Fruit fly (Drosophila melanogaster) whole organism, embryonic: ENCODE data around the gene Moe.
A peak's percentile ranks its signal among the peaks of the same experiment; 100 is the strongest.

Experiments used
- Aef1 ChIP-seq: fragments of 200-800 bp; sonication (Bioruptor generic); IDR thresholded peaks from 3 replicates; pipeline ENCODE4 v1.3.6; 2022; ENCODE audit warnings: missing biosample characterization, missing genetic modification characterization
- B-H1 ChIP-seq: fragments of 200-800 bp; sonication (Bioruptor generic); IDR thresholded peaks from 3 replicates; pipeline ENCODE4 v1.3.6; 2022; ENCODE audit warnings: missing biosample characterization, missing genetic modification characterization
- C15 ChIP-seq: fragments of 200-800 bp; sonication (Bioruptor generic); IDR thresholded peaks from 3 replicates; pipeline ENCODE4 v1.3.6; 2022; ENCODE audit warnings: missing biosample characterization, missing genetic modification characterization
- CG10267 ChIP-seq: fragments of 200-800 bp; sonication (Bioruptor generic); optimal IDR thresholded peaks from 2 replicates; lab custom pipeline; 2018; ENCODE audit warnings: missing biosample characterization, mild to moderate bottlenecking, missing genetic modification characterization, moderate library complexity
- CG10321 ChIP-seq: fragments of 200-800 bp; sonication (Bioruptor generic); IDR thresholded peaks from 2 replicates; pipeline ENCODE4 v1.3.6; 2022; ENCODE audit warnings: missing biosample characterization, missing genetic modification characterization
- CG10565 ChIP-seq: fragments of 200-800 bp; sonication (Bioruptor generic); optimal IDR thresholded peaks from 3 replicates; lab custom pipeline; 2016; ENCODE audit warnings: missing biosample characterization, mild to moderate bottlenecking, missing genetic modification characterization
- CG11085 ChIP-seq: fragments of 200-800 bp; sonication (Bioruptor generic); IDR thresholded peaks from 2 replicates; pipeline ENCODE4 v1.3.6; 2022; ENCODE audit warnings: missing biosample characterization, missing genetic modification characterization
- CG12391 ChIP-seq: fragments of 200-800 bp; sonication (Bioruptor generic); optimal IDR thresholded peaks from 3 replicates; lab custom pipeline; 2018; ENCODE audit warnings: missing biosample characterization, mild to moderate bottlenecking, missing genetic modification characterization, moderate library complexity
- CG12659 ChIP-seq: fragments of 200-800 bp; sonication (Bioruptor generic); optimal IDR thresholded peaks from 3 replicates; lab custom pipeline; 2017; ENCODE audit warnings: mild to moderate bottlenecking, missing biosample characterization, missing genetic modification reagents, missing genetic modification characterization
- CG12744 ChIP-seq: fragments of 200-800 bp; sonication (Bioruptor generic); optimal IDR thresholded peaks from 2 replicates; lab custom pipeline; 2016; ENCODE audit warnings: missing biosample characterization, missing genetic modification characterization
- CG14014 ChIP-seq: fragments of 200-800 bp; sonication (Bioruptor generic); IDR thresholded peaks from 2 replicates; pipeline ENCODE4 v1.3.6; 2022; ENCODE audit warnings: missing biosample characterization, missing genetic modification characterization
- CG16813 ChIP-seq: fragments of 200-800 bp; sonication (Bioruptor generic); IDR thresholded peaks from 3 replicates; pipeline ENCODE4 v1.3.6; 2022; ENCODE audit warnings: missing biosample characterization, missing genetic modification characterization; ENCODE audit not compliant: partially characterized antibody
- CG17328 ChIP-seq: fragments of 200-800 bp; sonication (Bioruptor generic); IDR thresholded peaks from 2 replicates; pipeline ENCODE4 v1.3.6; 2022; ENCODE audit warnings: missing biosample characterization, missing genetic modification characterization
- CG1832 ChIP-seq: fragments of 200-800 bp; sonication (Bioruptor generic); optimal IDR thresholded peaks from 2 replicates; lab custom pipeline; 2017; ENCODE audit warnings: missing biosample characterization, mild to moderate bottlenecking, missing genetic modification characterization, inconsistent platforms
- CG30403 ChIP-seq: fragments of 200-800 bp; sonication (Bioruptor generic); optimal IDR thresholded peaks from 3 replicates; lab custom pipeline; 2016; ENCODE audit warnings: missing biosample characterization, missing genetic modification characterization
- CG3407 ChIP-seq: fragments of 200-800 bp; sonication (Bioruptor generic); optimal IDR thresholded peaks from 2 replicates; lab custom pipeline; 2018; ENCODE audit warnings: missing biosample characterization, mild to moderate bottlenecking, missing genetic modification characterization
- CG34422 ChIP-seq: fragments of 200-800 bp; sonication (Bioruptor generic); IDR thresholded peaks from 3 replicates; pipeline ENCODE4 v1.3.6; 2022; ENCODE audit warnings: missing biosample characterization, missing genetic modification characterization
- CG4404 ChIP-seq: fragments of 200-800 bp; sonication (Bioruptor generic); IDR thresholded peaks from 2 replicates; pipeline ENCODE4 v1.3.6; 2022; ENCODE audit warnings: missing biosample characterization, missing genetic modification characterization
- CG5180 ChIP-seq: fragments of 200-800 bp; sonication (Bioruptor generic); optimal IDR thresholded peaks from 3 replicates; lab custom pipeline; 2017; ENCODE audit warnings: missing biosample characterization, missing genetic modification characterization, mild to moderate bottlenecking, moderate library complexity, missing genetic modification reagents
- CG6272 ChIP-seq: fragments of 200-800 bp; sonication (Bioruptor generic); IDR thresholded peaks from 2 replicates; pipeline ENCODE4 v1.3.6; 2022; ENCODE audit warnings: missing biosample characterization, missing genetic modification characterization
- CG8388 ChIP-seq: fragments of 200-800 bp; sonication (Bioruptor generic); optimal IDR thresholded peaks from 2 replicates; lab custom pipeline; 2019; ENCODE audit warnings: missing biosample characterization, mild to moderate bottlenecking, missing genetic modification characterization, moderate library complexity
- CG9932 ChIP-seq: fragments of 200-800 bp; sonication (Bioruptor generic); IDR thresholded peaks from 2 replicates; pipeline ENCODE4 v1.3.6; 2022; ENCODE audit warnings: missing biosample characterization, missing genetic modification characterization
- Drgx ChIP-seq: fragments of 200-800 bp; sonication (Bioruptor generic); IDR thresholded peaks from 2 replicates; pipeline ENCODE4 v1.3.6; 2022; ENCODE audit warnings: missing biosample characterization, missing genetic modification characterization
- Hand ChIP-seq: fragments of 200-800 bp; sonication (Bioruptor generic); optimal IDR thresholded peaks from 2 replicates; lab custom pipeline; 2017; ENCODE audit warnings: mild to moderate bottlenecking, missing biosample characterization, missing genetic modification reagents, missing genetic modification characterization
- Hr51 ChIP-seq, 2 experiments: fragments of 200-800 bp; sonication (Bioruptor generic); optimal IDR thresholded peaks; 2 replicates in 1 of 2; 3 replicates in 1 of 2; lab custom pipeline; 2016 to 2018; ENCODE audit warnings: missing biosample characterization in 2 of 2, missing genetic modification characterization in 2 of 2, mild to moderate bottlenecking in 1 of 2, moderate library complexity in 1 of 2
- Kr ChIP-seq: fragments of 200-800 bp; sonication (Bioruptor generic); optimal IDR thresholded peaks from 2 replicates; lab custom pipeline; 2017; ENCODE audit warnings: missing biosample characterization, mild to moderate bottlenecking, missing genetic modification characterization
- Oli ChIP-seq: fragments of 200-800 bp; sonication (Bioruptor generic); optimal IDR thresholded peaks from 2 replicates; lab custom pipeline; 2018; ENCODE audit warnings: missing biosample characterization, mild to moderate bottlenecking, missing genetic modification characterization, moderate library complexity
- Rfx ChIP-seq: fragments of 200-800 bp; sonication (Bioruptor generic); IDR thresholded peaks from 2 replicates; pipeline ENCODE4 v1.3.6; 2022; ENCODE audit warnings: missing biosample characterization, missing genetic modification characterization
- Ssrp ChIP-seq: fragments of 200-800 bp; sonication (Bioruptor generic); optimal IDR thresholded peaks from 2 replicates; lab custom pipeline; 2018; ENCODE audit warnings: missing biosample characterization, mild to moderate bottlenecking, missing genetic modification characterization, moderate library complexity
- Xrp1 ChIP-seq: fragments of 200-800 bp; sonication (Bioruptor generic); IDR thresholded peaks from 2 replicates; pipeline ENCODE4 v1.3.6; 2022; ENCODE audit warnings: missing biosample characterization, missing genetic modification characterization
- al ChIP-seq: fragments of 200-800 bp; sonication (Bioruptor generic); IDR thresholded peaks from 2 replicates; pipeline ENCODE4 v1.3.6; 2022; ENCODE audit warnings: missing biosample characterization, missing genetic modification characterization
- chn ChIP-seq: fragments of 200-800 bp; sonication (Bioruptor generic); optimal IDR thresholded peaks from 2 replicates; lab custom pipeline; 2016; ENCODE audit warnings: missing biosample characterization, missing genetic modification characterization
- ci ChIP-seq: fragments of 200-800 bp; sonication (Bioruptor generic); IDR thresholded peaks from 3 replicates; pipeline ENCODE4 v1.3.6; 2022; ENCODE audit warnings: missing biosample characterization, missing genetic modification characterization
- dan ChIP-seq: fragments of 200-800 bp; sonication (Bioruptor generic); IDR thresholded peaks from 2 replicates; pipeline ENCODE4 v1.3.6; 2022; ENCODE audit warnings: missing biosample characterization, missing genetic modification characterization
- dmrt11E ChIP-seq: fragments of 200-800 bp; sonication (Bioruptor generic); optimal IDR thresholded peaks from 3 replicates; lab custom pipeline; 2018; ENCODE audit warnings: missing biosample characterization, mild to moderate bottlenecking, missing genetic modification characterization, moderate library complexity
- esg ChIP-seq: fragments of 200-800 bp; sonication (Bioruptor generic); conservative IDR thresholded peaks from 2 replicates; pipeline ENCODE4 v1.3.6; 2022; ENCODE audit warnings: missing biosample characterization, missing genetic modification characterization
- fu2 ChIP-seq: fragments of 200-800 bp; sonication (Bioruptor generic); optimal IDR thresholded peaks from 2 replicates; lab custom pipeline; 2016; ENCODE audit warnings: missing biosample characterization, missing genetic modification characterization
- grau ChIP-seq: fragments of 200-800 bp; optimal IDR thresholded peaks from 3 replicates; lab custom pipeline; 2019; ENCODE audit warnings: missing biosample characterization, mild to moderate bottlenecking, missing genetic modification characterization, moderate library complexity
- hbn ChIP-seq: fragments of 200-800 bp; sonication (Bioruptor generic); IDR thresholded peaks from 2 replicates; pipeline ENCODE4 v1.3.6; 2022; ENCODE audit warnings: missing biosample characterization, missing genetic modification characterization; ENCODE audit not compliant: partially characterized antibody
- lab ChIP-seq: fragments of 200-800 bp; sonication (Bioruptor generic); optimal IDR thresholded peaks from 3 replicates; lab custom pipeline; 2017; ENCODE audit warnings: missing biosample characterization, missing genetic modification characterization, mild to moderate bottlenecking, moderate library complexity, missing genetic modification reagents
- lbe ChIP-seq: fragments of 200-800 bp; sonication (Bioruptor generic); optimal IDR thresholded peaks from 2 replicates; lab custom pipeline; 2016; ENCODE audit warnings: missing biosample characterization, mild to moderate bottlenecking, missing genetic modification characterization
- otp ChIP-seq: fragments of 200-800 bp; sonication (Bioruptor generic); IDR thresholded peaks from 3 replicates; pipeline ENCODE4, ENCODE4 v1.3.6; 2022; ENCODE audit warnings: missing biosample characterization, missing genetic modification characterization
- pan ChIP-seq, 4 experiments: fragments of >200 bp in 3 of 4; fragments of 200-800 bp in 1 of 4; sonication (Bioruptor generic) in 1 of 4; optimal IDR thresholded peaks in 3 of 4; IDR thresholded peaks in 1 of 4; 2 replicates each; pipeline versions ENCODE4 v1.3.6 to Lab custom; 2017 to 2022; ENCODE audit warnings: missing biosample characterization in 2 of 4, missing genetic modification characterization in 2 of 4, mixed read lengths in 1 of 4
- pzg ChIP-seq: fragments of 200-800 bp; sonication (Bioruptor generic); optimal IDR thresholded peaks from 3 replicates; lab custom pipeline; 2018; ENCODE audit warnings: missing biosample characterization, mild to moderate bottlenecking, missing genetic modification characterization, moderate library complexity
- row ChIP-seq: fragments of 200-800 bp; sonication (Bioruptor generic); IDR thresholded peaks from 3 replicates; pipeline ENCODE4 v1.3.6; 2022; ENCODE audit warnings: missing biosample characterization, missing genetic modification characterization
- slbo ChIP-seq: fragments of 200-800 bp; sonication (Bioruptor generic); IDR thresholded peaks from 2 replicates; pipeline ENCODE4 v1.3.6; 2022; ENCODE audit warnings: missing biosample characterization, missing genetic modification characterization
- sug ChIP-seq: fragments of 200-800 bp; optimal IDR thresholded peaks from 2 replicates; lab custom pipeline; 2019; ENCODE audit warnings: missing biosample characterization, mild to moderate bottlenecking, missing genetic modification characterization, moderate library complexity
- zen2 ChIP-seq: fragments of 200-800 bp; sonication (Bioruptor generic); IDR thresholded peaks from 3 replicates; pipeline ENCODE4 v1.3.6; 2022; ENCODE audit warnings: missing biosample characterization, missing genetic modification characterization; ENCODE audit not compliant: partially characterized antibody

Moe gene

DNA sequence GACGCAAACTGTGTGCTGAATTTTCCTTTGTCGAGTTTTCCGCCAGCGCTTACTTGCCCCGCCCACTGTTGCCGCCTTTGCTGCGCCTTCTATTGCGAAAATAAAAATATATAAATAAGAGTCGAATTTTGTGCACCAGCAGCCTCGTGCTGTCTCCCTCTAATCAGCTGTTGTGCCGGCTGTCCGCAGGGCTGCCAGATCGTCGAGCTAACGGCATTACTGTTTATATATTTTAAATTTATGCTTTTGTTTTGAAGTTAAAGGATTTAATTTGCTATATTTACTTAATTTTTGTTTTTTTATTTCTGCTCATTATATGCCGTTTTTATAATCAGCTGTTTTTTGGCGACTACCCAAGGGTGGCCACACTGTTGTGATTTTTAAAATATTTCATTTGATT, 2.0 kb upstream of the Moe start, which contains the start of gene Uros1:
Gene Uros1 (minus strand): TSS at position 171 of the 400 bp plus-strand sequence.
- TF ChIP-seq CG34422 (GFP tag; lab: Robert Waterston, UW): peak; percentile 66; the same call in 1 of the 3 replicates
- peak; percentile 38; the same call in 1 of the 2 replicates for TF ChIP-seq hbn (GFP tag; lab: Robert Waterston, UW)
- TF ChIP-seq CG14014 (GFP tag; lab: Robert Waterston, UW): peak; percentile 55; the same call in 1 of the 2 replicates
- 0 out of 2 replicates have a peak, but pooled peaks have one; percentile 17 for TF ChIP-seq CG17328 (GFP tag; lab: Robert Waterston, UW)
- no peak for TF ChIP-seq Kr (GFP tag; lab: Kevin White, UChicago)
- 0 out of 3 replicates have a peak, but pooled peaks have one; percentile 41 for TF ChIP-seq otp
- TF ChIP-seq CG12744 (GFP tag; lab: Kevin White, UChicago): no peak
- no peak for TF ChIP-seq dmrt11E (tag; lab: Kevin White, UChicago)
- TF ChIP-seq CG10565 (GFP tag; lab: Kevin White, UChicago): no peak
- peak; percentile 70 for TF ChIP-seq Xrp1
- TF ChIP-seq pan (optimal IDR thresholded peaks at IDR 0.05; lab: Kevin White, UChicago): no peak
- TF ChIP-seq pan (GFP tag; optimal IDR thresholded peaks at IDR 0.05 in 1 of 2, IDR thresholded peaks at IDR 0.05 in 1 of 2): peak in 1 of 2 experiments; percentile 74
- TF ChIP-seq CG3407 (GFP tag; lab: Kevin White, UChicago): no peak
- peak; percentile 38; the same call in 1 of the 3 replicates for TF ChIP-seq B-H1 (GFP tag; lab: Robert Waterston, UW)
- TF ChIP-seq CG1832: peak; percentile 56
- no peak for TF ChIP-seq zen2
- no peak for TF ChIP-seq CG5180 (GFP tag; lab: Kevin White, UChicago)
- TF ChIP-seq Hr51 (GFP tag; optimal IDR thresholded peaks at IDR 0.05; lab: Kevin White, UChicago): peak in 1 of 2 experiments; percentile 8
- 0 out of 2 replicates have a peak, but pooled peaks have one; percentile 39 for TF ChIP-seq CG6272 (GFP tag; lab: Robert Waterston, UW)
- peak; percentile 14 for TF ChIP-seq CG8388 (GFP tag; lab: Kevin White, UChicago)
- peak; percentile 26 for TF ChIP-seq grau (tag; lab: Kevin White, UChicago)
- TF ChIP-seq Drgx (GFP tag; lab: Robert Waterston, UW): peak; percentile 41; the same call in 1 of the 2 replicates
- 0 out of 3 replicates have a peak, but pooled peaks have one; percentile 24 for TF ChIP-seq CG16813 (GFP tag; lab: Robert Waterston, UW)
- TF ChIP-seq CG10267: peak; percentile 14
- TF ChIP-seq Oli (tag; lab: Kevin White, UChicago): no peak
- peak; percentile 62; the same call in 1 of the 3 replicates for TF ChIP-seq ci
- TF ChIP-seq esg (GFP tag; lab: Robert Waterston, UW): peak; percentile 7; the same call in 1 of the 2 replicates
- TF ChIP-seq CG12659 (GFP tag; lab: Kevin White, UChicago): peak; percentile 42
- peak; percentile 65 for TF ChIP-seq row (GFP tag; lab: Robert Waterston, UW)
- peak; percentile 17; the same call in 1 of the 3 replicates for TF ChIP-seq Aef1 (GFP tag; lab: Robert Waterston, UW)
- peak; percentile 12 for TF ChIP-seq chn (GFP tag; lab: Kevin White, UChicago)
- no peak for TF ChIP-seq CG11085 (GFP tag; lab: Robert Waterston, UW)
- peak; percentile 4 for TF ChIP-seq lab (GFP tag; lab: Kevin White, UChicago)
- TF ChIP-seq CG30403 (GFP tag; lab: Kevin White, UChicago): peak; percentile 12
- TF ChIP-seq C15 (GFP tag; lab: Robert Waterston, UW): no peak
- TF ChIP-seq Ssrp (tag; lab: Kevin White, UChicago): no peak
- peak; percentile 20 for TF ChIP-seq lbe (GFP tag; lab: Kevin White, UChicago)
- no peak for TF ChIP-seq Hand (GFP tag; lab: Kevin White, UChicago)
- TF ChIP-seq dan (GFP tag; lab: Robert Waterston, UW): no peak
- TF ChIP-seq CG4404 (GFP tag; lab: Robert Waterston, UW): 0 out of 2 replicates have a peak, but pooled peaks have one; percentile 22
- peak; percentile 57; the same call in 1 of the 2 replicates for TF ChIP-seq slbo (GFP tag; lab: Robert Waterston, UW)
- TF ChIP-seq fu2: no peak
- peak; percentile 39; the same call in 1 of the 2 replicates for TF ChIP-seq al (GFP tag; lab: Robert Waterston, UW)
- peak; percentile 35; the same call in 1 of the 2 replicates for TF ChIP-seq CG9932 (GFP tag; lab: Robert Waterston, UW)
- TF ChIP-seq sug (tag; lab: Kevin White, UChicago): peak; percentile 14
- TF ChIP-seq Rfx (GFP tag; lab: Robert Waterston, UW): peak; percentile 55; the same call in 1 of the 2 replicates
- peak; percentile 34 for TF ChIP-seq CG12391 (tag; lab: Kevin White, UChicago)
- TF ChIP-seq pzg (GFP tag; lab: Kevin White, UChicago): peak; percentile 37
- TF ChIP-seq CG10321 (GFP tag; lab: Robert Waterston, UW): 0 out of 2 replicates have a peak, but pooled peaks have one; percentile 11
